Fruit fly (Drosophila melanogaster) whole organism, pupa: ENCODE data around the gene PIG-Wb.

Experiments used
- CG10348 ChIP-seq: fragments of 200-800 bp; sonication (Bioruptor generic); IDR thresholded peaks from 2 replicates; pipeline ENCODE4 v1.3.6; 2022; ENCODE audit warnings: missing biosample characterization, missing genetic modification characterization
- CG12605 ChIP-seq: fragments of 200-800 bp; sonication (Bioruptor generic); IDR thresholded peaks from 2 replicates; pipeline ENCODE4 v1.3.6; 2022; ENCODE audit warnings: missing biosample characterization, missing genetic modification characterization
- CG13204 ChIP-seq: fragments of 200-800 bp; sonication (Bioruptor generic); optimal IDR thresholded peaks from 2 replicates; lab custom pipeline; 2018; ENCODE audit warnings: missing biosample characterization, mild to moderate bottlenecking, missing genetic modification characterization, moderate library complexity
- CG14655 ChIP-seq: fragments of 200-800 bp; sonication (Bioruptor generic); optimal IDR thresholded peaks from 3 replicates; lab custom pipeline; 2017; ENCODE audit warnings: mild to moderate bottlenecking, missing biosample characterization, missing genetic modification reagents, missing genetic modification characterization
- CG15710 ChIP-seq: fragments of 200-800 bp; sonication (Bioruptor generic); optimal IDR thresholded peaks from 2 replicates; lab custom pipeline; 2018; ENCODE audit warnings: missing biosample characterization, mild to moderate bottlenecking, missing genetic modification characterization, moderate library complexity
- CG17806 ChIP-seq: fragments of 200-800 bp; sonication (Bioruptor generic); optimal IDR thresholded peaks from 2 replicates; lab custom pipeline; 2018; ENCODE audit warnings: missing biosample characterization, mild to moderate bottlenecking, missing genetic modification characterization, moderate library complexity
- CG32121 ChIP-seq: fragments of 200-800 bp; sonication (Bioruptor generic); IDR thresholded peaks from 2 replicates; pipeline ENCODE4 v1.3.6; 2022; ENCODE audit warnings: missing biosample characterization, missing genetic modification characterization
- CG34367 ChIP-seq: fragments of 200-800 bp; sonication (Bioruptor generic); optimal IDR thresholded peaks from 2 replicates; lab custom pipeline; 2018; ENCODE audit warnings: missing biosample characterization, mild to moderate bottlenecking, missing genetic modification characterization
- CG4496 ChIP-seq: fragments of 200-800 bp; sonication (Bioruptor generic); IDR thresholded peaks from 3 replicates; pipeline ENCODE4 v1.3.6; 2022; ENCODE audit warnings: missing biosample characterization, missing genetic modification characterization
- CG8159 ChIP-seq: fragments of 200-800 bp; sonication (Bioruptor generic); optimal IDR thresholded peaks from 3 replicates; lab custom pipeline; 2018; ENCODE audit warnings: missing biosample characterization, mild to moderate bottlenecking, missing genetic modification characterization, moderate library complexity
- CG8301 ChIP-seq: fragments of 200-800 bp; sonication (Bioruptor generic); optimal IDR thresholded peaks from 2 replicates; lab custom pipeline; 2018; ENCODE audit warnings: missing biosample characterization, mild to moderate bottlenecking, missing genetic modification characterization
- CG9948 ChIP-seq: fragments of 200-800 bp; sonication (Bioruptor generic); optimal IDR thresholded peaks from 2 replicates; lab custom pipeline; 2018; ENCODE audit warnings: missing biosample characterization, mild to moderate bottlenecking, missing genetic modification characterization, moderate library complexity
- D1 ChIP-seq: fragments of 200-800 bp; sonication (Bioruptor generic); optimal IDR thresholded peaks from 2 replicates; lab custom pipeline; 2018; ENCODE audit warnings: missing biosample characterization, mild to moderate bottlenecking, missing genetic modification characterization, moderate library complexity
- EcR ChIP-seq: fragments of 200-800 bp; sonication (Bioruptor generic); optimal IDR thresholded peaks from 3 replicates; lab custom pipeline; 2019; ENCODE audit warnings: missing biosample characterization, missing genetic modification characterization, mild to moderate bottlenecking, moderate library complexity, missing genetic modification reagents
- Ets98B ChIP-seq: fragments of 200-800 bp; sonication (Bioruptor generic); IDR thresholded peaks from 2 replicates; pipeline ENCODE4 v1.3.6; 2022; ENCODE audit warnings: missing biosample characterization, missing genetic modification characterization
- Pif1A ChIP-seq: fragments of 200-800 bp; sonication (Bioruptor generic); optimal IDR thresholded peaks from 3 replicates; lab custom pipeline; 2016; ENCODE audit warnings: missing biosample characterization, missing genetic modification characterization
- Pif1B ChIP-seq: fragments of 200-800 bp; sonication (Bioruptor generic); optimal IDR thresholded peaks from 3 replicates; lab custom pipeline; 2016; ENCODE audit warnings: missing biosample characterization, missing genetic modification characterization
- Snoo ChIP-seq: fragments of 200-800 bp; sonication (Bioruptor generic); optimal IDR thresholded peaks from 3 replicates; lab custom pipeline; 2017; ENCODE audit warnings: missing biosample characterization, mild to moderate bottlenecking, missing genetic modification characterization, inconsistent platforms
- fd96Ca ChIP-seq: fragments of 200-800 bp; sonication (Bioruptor generic); IDR thresholded peaks from 3 replicates; pipeline ENCODE4 v1.3.6; 2022; ENCODE audit warnings: missing biosample characterization, missing genetic modification characterization
- gl ChIP-seq: fragments of 200-800 bp; sonication (Bioruptor generic); optimal IDR thresholded peaks from 2 replicates; lab custom pipeline; 2018; ENCODE audit warnings: missing biosample characterization, mild to moderate bottlenecking, missing genetic modification characterization
- rn ChIP-seq: fragments of 200-800 bp; sonication (Bioruptor generic); IDR thresholded peaks from 2 replicates; pipeline ENCODE4 v1.3.6; 2022; ENCODE audit warnings: missing biosample characterization, missing genetic modification characterization

The PIG-Wb gene

DNA sequence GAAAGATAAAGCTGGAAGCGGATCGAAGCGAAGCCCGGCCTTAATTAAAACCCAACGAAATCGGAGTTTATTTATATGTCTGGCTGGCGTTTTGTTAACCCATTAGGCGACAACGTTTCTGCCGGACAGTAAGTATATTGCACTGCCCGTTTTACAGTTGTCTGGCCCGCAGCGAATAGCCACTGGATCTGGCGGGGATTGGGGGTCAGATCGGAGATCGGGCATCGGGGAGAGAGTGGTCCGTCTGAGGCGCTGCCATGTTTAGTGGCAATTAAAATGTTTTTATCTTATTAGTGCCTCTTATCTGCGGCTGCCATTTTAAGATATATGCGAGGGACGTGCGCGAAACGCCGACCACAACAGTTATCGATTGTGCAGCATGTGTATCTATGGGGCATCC, 28.7 kb downstream of the PIG-Wb start:
- TF ChIP-seq rn (GFP tag; lab: Robert Waterston, UW) (no peak), Pif1A (GFP tag; lab: Kevin White, UChicago) (no peak), CG4496 (GFP tag; lab: Robert Waterston, UW) (no peak), CG14655 (GFP tag; lab: Kevin White, UChicago) (no peak), EcR (GFP tag; lab: Kevin White, UChicago) (peak; percentile 52), CG12605 (no peak), CG32121 (GFP tag; lab: Robert Waterston, UW) (no peak), fd96Ca (GFP tag; lab: Robert Waterston, UW) (no peak), Pif1B (GFP tag; lab: Kevin White, UChicago) (no peak)

- peak; percentile 58 for TF ChIP-seq CG12605
- TF ChIP-seq Pif1A (GFP tag; lab: Kevin White, UChicago), result peak; percentile 61
- TF ChIP-seq CG32121 (GFP tag; lab: Robert Waterston, UW), result peak; percentile 78
- TF ChIP-seq D1 (tag; lab: Kevin White, UChicago), result no peak
- TF ChIP-seq gl (tag; lab: Kevin White, UChicago), result peak; percentile 58
- TF ChIP-seq fd96Ca (GFP tag; lab: Robert Waterston, UW), result peak; percentile 81; the same call in 2 of the 3 replicates
- peak; percentile 60 for TF ChIP-seq EcR (GFP tag; lab: Kevin White, UChicago)
- peak; percentile 55 for TF ChIP-seq Pif1B (GFP tag; lab: Kevin White, UChicago)
- TF ChIP-seq CG13204, result peak; percentile 24
- peak; percentile 67 for TF ChIP-seq CG8301 (tag; lab: Kevin White, UChicago)
- TF ChIP-seq CG14655 (GFP tag; lab: Kevin White, UChicago), result peak; percentile 72
- TF ChIP-seq Ets98B (GFP tag; lab: Robert Waterston, UW), result peak; percentile 78
- peak; percentile 79 for TF ChIP-seq CG4496 (GFP tag; lab: Robert Waterston, UW)
- TF ChIP-seq CG10348 (GFP tag; lab: Robert Waterston, UW), result 0 out of 2 replicates have a peak, but pooled peaks have one; percentile 25
- TF ChIP-seq CG9948, result peak; percentile 60
- peak; percentile 56 for TF ChIP-seq rn (GFP tag; lab: Robert Waterston, UW)
- TF ChIP-seq CG8159 (tag; lab: Kevin White, UChicago), result peak; percentile 69
- TF ChIP-seq CG15710, result peak; percentile 64
- peak; percentile 38 for TF ChIP-seq Snoo (tag; lab: Kevin White, UChicago)
- TF ChIP-seq CG34367 (tag; lab: Kevin White, UChicago), result peak; percentile 68
- TF ChIP-seq CG17806 (tag; lab: Kevin White, UChicago), result peak; percentile 61
- TF ChIP-seq, all 21 proteins: peak for 20
These were observed 35.5 kb downstream of the PIG-Wb start, which contains the start of gene CG13931 for dm6 chr3L:1702367-1702927. Gene CG13931 (minus strand): TSS chr3L:1702407.

DNA sequence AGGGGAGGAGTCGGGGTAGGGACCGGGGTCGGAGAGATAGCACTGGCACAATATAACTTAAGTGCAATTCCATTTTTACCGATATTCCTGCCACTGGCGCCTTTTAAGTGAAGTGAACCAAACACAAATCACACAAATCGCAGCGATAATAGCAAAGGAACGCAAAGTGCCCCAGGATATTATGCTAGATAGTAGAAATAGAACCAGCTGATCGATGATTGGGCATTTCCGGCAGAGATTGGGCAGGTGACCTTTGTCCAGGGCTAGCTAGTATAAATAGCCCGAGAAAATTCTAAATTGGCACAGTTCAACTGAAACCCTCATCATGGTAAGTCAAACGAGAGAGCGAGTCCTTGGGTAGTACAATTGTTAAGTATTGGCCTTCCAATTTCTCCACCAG, 43.6 kb downstream of the PIG-Wb start, which contains the start of gene CG12011:
TSS of gene CG12011 (plus strand) at position 301 of the 400 bp plus-strand sequence.
- TF ChIP-seq CG32121 (GFP tag; lab: Robert Waterston, UW), result no peak
- TF ChIP-seq Pif1B (GFP tag; lab: Kevin White, UChicago), result no peak
- no peak for TF ChIP-seq fd96Ca (GFP tag; lab: Robert Waterston, UW)
- TF ChIP-seq CG10348 (GFP tag; lab: Robert Waterston, UW), result no peak
- TF ChIP-seq CG8159 (tag; lab: Kevin White, UChicago), result no peak
- no peak for TF ChIP-seq EcR (GFP tag; lab: Kevin White, UChicago)
- no peak for TF ChIP-seq rn (GFP tag; lab: Robert Waterston, UW)
- no peak for TF ChIP-seq CG8301 (tag; lab: Kevin White, UChicago)
- no peak for TF ChIP-seq Pif1A (GFP tag; lab: Kevin White, UChicago)
- no peak for TF ChIP-seq CG12605
- TF ChIP-seq gl (tag; lab: Kevin White, UChicago), result no peak
- no peak for TF ChIP-seq CG15710
- no peak for TF ChIP-seq Ets98B (GFP tag; lab: Robert Waterston, UW)
- TF ChIP-seq CG17806 (tag; lab: Kevin White, UChicago), result no peak
- TF ChIP-seq D1 (tag; lab: Kevin White, UChicago), result no peak
- TF ChIP-seq CG9948, result no peak
- TF ChIP-seq CG14655 (GFP tag; lab: Kevin White, UChicago), result no peak
- TF ChIP-seq Snoo (tag; lab: Kevin White, UChicago), result no peak

DNA sequence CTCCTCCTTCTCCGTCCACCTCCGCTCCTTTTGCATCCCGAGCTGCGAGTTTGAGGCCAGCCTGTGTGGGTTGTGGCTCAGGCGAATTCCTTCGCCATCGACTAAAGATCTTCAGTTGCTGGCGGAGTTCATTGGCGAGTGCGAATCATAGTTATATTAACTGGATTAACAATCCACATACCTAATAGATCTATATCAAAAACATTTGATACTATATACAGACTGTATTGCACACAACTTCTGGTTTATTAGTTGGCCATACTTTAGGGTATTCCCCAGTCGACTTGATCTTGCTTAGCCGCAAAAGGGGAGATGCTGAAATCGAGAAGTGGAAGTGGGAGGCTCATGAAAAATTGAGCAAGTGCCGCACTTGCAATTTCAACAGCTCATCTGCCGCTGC, 45.0 kb downstream of the PIG-Wb start:
- TF ChIP-seq CG9948 (peak; percentile 56), CG8159 (tag; lab: Kevin White, UChicago) (peak; percentile 74), CG17806 (tag; lab: Kevin White, UChicago) (peak; percentile 70), CG8301 (tag; lab: Kevin White, UChicago) (peak; percentile 33), Ets98B (GFP tag; lab: Robert Waterston, UW) (no peak), fd96Ca (GFP tag; lab: Robert Waterston, UW) (no peak), CG13204 (no peak), CG4496 (GFP tag; lab: Robert Waterston, UW) (no peak), EcR (GFP tag; lab: Kevin White, UChicago) (no peak), D1 (tag; lab: Kevin White, UChicago) (no peak), rn (GFP tag; lab: Robert Waterston, UW) (no peak), Pif1B (GFP tag; lab: Kevin White, UChicago) (no peak), CG15710 (peak; percentile 44), Pif1A (GFP tag; lab: Kevin White, UChicago) (no peak), Snoo (tag; lab: Kevin White, UChicago) (no peak), CG10348 (GFP tag; lab: Robert Waterston, UW) (no peak), CG14655 (GFP tag; lab: Kevin White, UChicago) (peak; percentile 61), CG34367 (tag; lab: Kevin White, UChicago) (peak; percentile 36), CG12605 (no peak), gl (tag; lab: Kevin White, UChicago) (peak; percentile 10), CG32121 (GFP tag; lab: Robert Waterston, UW) (no peak)
